Fruit fly (Drosophila melanogaster): ENCODE results near the gene Idh.

The Idh gene

DNA sequence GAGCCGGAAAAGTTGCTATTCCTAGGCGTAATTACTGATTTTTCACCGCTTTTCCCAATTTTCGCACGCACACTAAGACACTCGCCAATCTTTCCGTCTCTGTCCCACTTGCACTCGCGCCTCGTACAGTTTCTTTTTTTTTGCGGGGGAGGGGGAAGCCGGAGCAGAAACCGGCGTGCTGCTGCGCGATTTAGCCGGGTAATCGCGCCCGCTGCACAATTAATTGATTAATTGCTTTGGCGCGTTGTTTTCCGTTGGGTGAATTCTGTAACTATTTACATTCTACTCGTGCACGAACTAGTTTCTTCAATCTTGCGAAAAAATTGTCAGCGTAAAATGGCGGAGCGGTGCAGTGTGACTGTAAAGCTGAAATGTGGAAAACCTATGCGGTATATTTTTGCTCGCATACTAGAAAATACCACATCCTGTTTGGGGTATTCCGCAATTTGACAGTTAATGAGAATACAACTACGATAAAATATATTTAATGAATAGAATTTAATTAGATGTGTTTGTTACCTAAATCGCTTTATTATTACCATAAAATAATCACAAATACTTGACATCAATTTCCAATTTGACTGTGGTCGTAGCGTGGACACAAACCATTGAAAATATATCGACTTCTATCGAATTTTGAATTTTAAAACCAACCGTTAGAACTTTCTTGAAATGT lies 45.4 kb downstream of the Idh start, which contains the start of gene Cpsf6 (continued):
- TF ChIP-seq tll (GFP tag; optimal IDR thresholded peaks at IDR 0.05) = no peak
- no peak for TF ChIP-seq ash1 (GFP tag; optimal IDR thresholded peaks at IDR 0.05)
- no peak for TF ChIP-seq Doc2 (GFP tag; IDR thresholded peaks at IDR 0.05)
- TF ChIP-seq Ravus (GFP tag; IDR thresholded peaks at IDR 0.05) = no peak; the same call in 1 of the 2 replicates
- TF ChIP-seq CG18619 (GFP tag; optimal IDR thresholded peaks at IDR 0.05) = peak; percentile 35
- no peak for TF ChIP-seq Jarid2 (GFP tag; optimal IDR thresholded peaks at IDR 0.05)
- peak; percentile 5 for TF ChIP-seq fd102C (GFP tag; optimal IDR thresholded peaks at IDR 0.05)
- TF ChIP-seq CG9727 (GFP tag; optimal IDR thresholded peaks at IDR 0.05) = peak; percentile 48
- no peak for TF ChIP-seq amos (GFP tag; IDR thresholded peaks at IDR 0.05; ENCODE audit: partially characterized antibody)
- TF ChIP-seq Gsc (GFP tag; IDR thresholded peaks at IDR 0.05) = no peak
- no peak for TF ChIP-seq Lim3 (GFP tag; IDR thresholded peaks at IDR 0.05)
- no peak for TF ChIP-seq B-H2 (GFP tag; optimal IDR thresholded peaks at IDR 0.05)
- no peak; the same call in 1 of the 2 replicates for TF ChIP-seq NFAT (GFP tag; IDR thresholded peaks at IDR 0.05)
- peak; percentile 64; the same call in 2 of the 3 replicates for TF ChIP-seq CG17361 (GFP tag; IDR thresholded peaks at IDR 0.05)
- no peak for TF ChIP-seq peb (GFP tag; IDR thresholded peaks at IDR 0.05)
- peak; percentile 33 for TF ChIP-seq CG12219 (GFP tag; optimal IDR thresholded peaks at IDR 0.05)
- TF ChIP-seq esg (GFP tag; conservative IDR thresholded peaks at IDR 0.05) = peak; percentile 37; the same call in 1 of the 2 replicates
- TF ChIP-seq Rfx (GFP tag; IDR thresholded peaks at IDR 0.05) = peak; percentile 70
- peak; percentile 10; the same call in 1 of the 2 replicates for TF ChIP-seq CG13287 (GFP tag; IDR thresholded peaks at IDR 0.05; ENCODE audit: partially characterized antibody)
- TF ChIP-seq sob (GFP tag; IDR thresholded peaks at IDR 0.05) = peak; percentile 58
- TF ChIP-seq fd3F (GFP tag; optimal IDR thresholded peaks at IDR 0.05) = peak; percentile 62
- TF ChIP-seq MTF-1 (GFP tag; optimal IDR thresholded peaks at IDR 0.05; ENCODE audit: borderline replicate concordance) = no peak
- no peak for TF ChIP-seq stc (GFP tag; IDR thresholded peaks at IDR 0.05)
- TF ChIP-seq B-H1 (GFP tag; IDR thresholded peaks at IDR 0.05) = no peak; the same call in 2 of the 3 replicates
- TF ChIP-seq maf-S (GFP tag; optimal IDR thresholded peaks at IDR 0.05) = no peak
- peak; percentile 99 for TF ChIP-seq wek (GFP tag; optimal IDR thresholded peaks at IDR 0.05)
- TF ChIP-seq CoRest (tag; optimal IDR thresholded peaks at IDR 0.05) = peak; percentile 86
- 0 out of 2 replicates have a peak, but pooled peaks have one; percentile 18 for TF ChIP-seq nerfin-2 (GFP tag; IDR thresholded peaks at IDR 0.05; ENCODE audit: partially characterized antibody)
- TF ChIP-seq Max (GFP tag; optimal IDR thresholded peaks at IDR 0.05) = peak; percentile 51
- no peak for TF ChIP-seq tap (tag; optimal IDR thresholded peaks at IDR 0.05)
- no peak for TF ChIP-seq CkIIα-i1 (GFP tag; IDR thresholded peaks at IDR 0.05)
- peak; percentile 66 for TF ChIP-seq Nf-YC (tag; optimal IDR thresholded peaks at IDR 0.05)
- TF ChIP-seq dimm (GFP tag; IDR thresholded peaks at IDR 0.05) = no peak
- TF ChIP-seq dpn (GFP tag; optimal IDR thresholded peaks at IDR 0.05) = peak; percentile 52 to 71
- peak; percentile 52 for TF ChIP-seq fd96Cb (tag; optimal IDR thresholded peaks at IDR 0.05)
- TF ChIP-seq CG31365 (tag; optimal IDR thresholded peaks at IDR 0.05) = peak; percentile 34
- peak; percentile 68 for TF ChIP-seq CG2678 (tag; optimal IDR thresholded peaks at IDR 0.05)
- TF ChIP-seq CG6254 (GFP tag; optimal IDR thresholded peaks at IDR 0.05) = no peak
- no peak for TF ChIP-seq Meics (GFP tag; optimal IDR thresholded peaks at IDR 0.05)
- 0 out of 2 replicates have a peak, but pooled peaks have one; percentile 11 for TF ChIP-seq CG6272 (GFP tag; IDR thresholded peaks at IDR 0.05)
- TF ChIP-seq yki (optimal IDR thresholded peaks at IDR 0.05) = no peak
- no peak for TF ChIP-seq CG5953 (GFP tag; IDR thresholded peaks at IDR 0.05)
- TF ChIP-seq CG2889 (GFP tag; IDR thresholded peaks at IDR 0.05) = 0 out of 3 replicates have a peak, but pooled peaks have one; percentile 47
- TF ChIP-seq lbe (GFP tag; optimal IDR thresholded peaks at IDR 0.05) = peak; percentile 67
- TF ChIP-seq Pdp1 (GFP tag; optimal IDR thresholded peaks at IDR 0.05) = peak in 1 of 2 experiments; percentile 40
- peak; percentile 64 for TF ChIP-seq Atf6 (GFP tag; IDR thresholded peaks at IDR 0.05)
- TF ChIP-seq oc (tag; optimal IDR thresholded peaks at IDR 0.05) = no peak
- peak; percentile 15 for TF ChIP-seq CG8281 (tag; optimal IDR thresholded peaks at IDR 0.05)
- no peak for TF ChIP-seq emc (GFP tag; optimal IDR thresholded peaks at IDR 0.05)

Data from whole organism, embryonic.